Fruit fly (Drosophila melanogaster): ENCODE results near the gene Nup133.

- TF ChIP-seq CG7368 (GFP tag; optimal IDR thresholded peaks at IDR 0.05) (no peak), CG3032 (tag; optimal IDR thresholded peaks at IDR 0.05) (no peak), CG10631 (GFP tag; optimal IDR thresholded peaks at IDR 0.05) (no peak), CG16779 (tag; optimal IDR thresholded peaks at IDR 0.05) (no peak), Hr38 (GFP tag; optimal IDR thresholded peaks at IDR 0.05) (no peak), CG6792 (GFP tag; optimal IDR thresholded peaks at IDR 0.05) (no peak), CG32006 (GFP tag; optimal IDR thresholded peaks at IDR 0.05) (no peak), CG8119 (GFP tag; IDR thresholded peaks at IDR 0.05) (no peak)
These were observed 16.8 kb downstream of the Nup133 start, which contains the start of gene CG13842 for dm6 chr3R:22707178-22707577.

Data from whole organism, prepupa.